Worm (Caenorhabditis elegans) whole organism, L4 larva: ENCODE results near the gene nhr-103.

Source experiments
- F10B5.3 ChIP-seq: sonication (generic microtip); optimal IDR thresholded peaks from 2 replicates; lab custom pipeline; 2016; ENCODE audit warnings: mild to moderate bottlenecking, missing genetic modification characterization, missing compliant biosample characterization
- F26F4.8 ChIP-seq: fragments of 200-800 bp; sonication (Bioruptor generic); conservative IDR thresholded peaks from 2 replicates; pipeline ENCODE4 v1.3.6; 2022; ENCODE audit warnings: missing genetic modification characterization, missing compliant biosample characterization
- F49E8.2 ChIP-seq: sonication (generic microtip); optimal IDR thresholded peaks from 2 replicates; lab custom pipeline; 2016; ENCODE audit warnings: missing compliant biosample characterization, mild to moderate bottlenecking, missing genetic modification characterization, borderline replicate concordance
- T20F7.1 ChIP-seq: fragments of 200-800 bp; sonication (Bioruptor generic); optimal IDR thresholded peaks from 2 replicates; lab custom pipeline; 2018; ENCODE audit warnings: mild to moderate bottlenecking, missing genetic modification characterization, missing compliant biosample characterization
- T26A8.4 ChIP-seq: fragments of 200-800 bp; sonication (Bioruptor generic); IDR thresholded peaks from 2 replicates; pipeline ENCODE4 v1.3.6; 2022; ENCODE audit warnings: missing genetic modification characterization, missing compliant biosample characterization
- Y105C5A.15 ChIP-seq: fragments of 200-800 bp; sonication (Bioruptor generic); IDR thresholded peaks from 2 replicates; pipeline ENCODE4 v1.3.6; 2022; ENCODE audit warnings: missing genetic modification characterization, missing compliant biosample characterization
- Y75B8A.6 ChIP-seq: fragments of 200-800 bp; sonication (Bioruptor generic); IDR thresholded peaks from 2 replicates; pipeline ENCODE4 v1.3.6; 2022; ENCODE audit warnings: missing genetic modification reagents, missing genetic modification characterization, missing compliant biosample characterization
- aly-2 ChIP-seq: sonication (generic microtip); optimal IDR thresholded peaks from 2 replicates; lab custom pipeline; 2018; ENCODE audit warnings: missing biosample characterization, missing genetic modification characterization
- ama-1 ChIP-seq: fragments of 150-350 bp; optimal IDR thresholded peaks from 2 replicates; lab custom pipeline; 2014; ENCODE audit warnings: inconsistent platforms, mixed read lengths
- ceh-32 ChIP-seq: sonication (generic microtip); optimal IDR thresholded peaks from 2 replicates; lab custom pipeline; 2016; ENCODE audit warnings: mild to moderate bottlenecking, missing genetic modification characterization, missing compliant biosample characterization; ENCODE audit not compliant: poor library complexity
- ceh-82 ChIP-seq: sonication (generic microtip); optimal IDR thresholded peaks from 2 replicates; lab custom pipeline; 2017; ENCODE audit warnings: missing biosample characterization, missing genetic modification characterization
- ctbp-1 ChIP-seq: fragments of 200-800 bp; sonication (Bioruptor generic); IDR thresholded peaks from 2 replicates; pipeline ENCODE4 v1.3.6; 2022; ENCODE audit warnings: missing genetic modification reagents, missing genetic modification characterization, missing compliant biosample characterization
- daf-16 ChIP-seq, 3 experiments: sonication (generic microtip); optimal IDR thresholded peaks; 2 replicates each; lab custom pipeline; 2016 to 2017; ENCODE audit warnings: missing genetic modification characterization in 3 of 3, missing genetic modification reagents in 3 of 3, mild to moderate bottlenecking in 2 of 3, missing compliant biosample characterization in 2 of 3, missing biosample characterization in 1 of 3, moderate library complexity in 1 of 3
- daf-19 ChIP-seq: fragments of 200-800 bp; sonication (Bioruptor generic); conservative IDR thresholded peaks from 2 replicates; pipeline ENCODE4 v1.3.6; 2022; ENCODE audit warnings: missing genetic modification characterization, missing compliant biosample characterization
- dmd-6 ChIP-seq: fragments of 200-800 bp; sonication (Bioruptor generic); IDR thresholded peaks from 2 replicates; pipeline ENCODE4 v1.3.6; 2022; ENCODE audit warnings: missing genetic modification reagents, missing genetic modification characterization, missing compliant biosample characterization
- dmd-8 ChIP-seq: fragments of 200-800 bp; sonication (Bioruptor generic); IDR thresholded peaks from 2 replicates; pipeline ENCODE4 v1.3.6; 2022; ENCODE audit warnings: missing genetic modification characterization, missing compliant biosample characterization
- dmd-9 ChIP-seq: fragments of 200-800 bp; sonication (Bioruptor generic); IDR thresholded peaks from 2 replicates; pipeline ENCODE4 v1.3.6; 2022; ENCODE audit warnings: missing genetic modification reagents, missing genetic modification characterization, missing compliant biosample characterization
- dpl-1 ChIP-seq: fragments of 150-350 bp; optimal IDR thresholded peaks from 2 replicates; lab custom pipeline; 2014; ENCODE audit warnings: missing biosample characterization, missing genetic modification reagents, missing genetic modification characterization
- duxl-1 ChIP-seq: sonication (generic microtip); optimal IDR thresholded peaks from 2 replicates; lab custom pipeline; 2016; ENCODE audit warnings: mild to moderate bottlenecking, missing genetic modification characterization, moderate library complexity, missing compliant biosample characterization; ENCODE audit not compliant: poor library complexity
- dve-1 ChIP-seq: sonication (generic microtip); optimal IDR thresholded peaks from 2 replicates; lab custom pipeline; 2017; ENCODE audit warnings: antibody characterized with exemption, mild to moderate bottlenecking, missing genetic modification characterization, missing compliant biosample characterization; ENCODE audit not compliant: insufficient read depth
- egl-27 ChIP-seq: sonication (generic microtip); optimal IDR thresholded peaks from 3 replicates; lab custom pipeline; 2017; ENCODE audit warnings: missing biosample characterization, missing genetic modification reagents, missing genetic modification characterization
- fkh-10 ChIP-seq: fragments of 150-350 bp; optimal IDR thresholded peaks from 2 replicates; lab custom pipeline; 2014; ENCODE audit warnings: missing biosample characterization, missing genetic modification reagents, missing genetic modification characterization
- hif-1 ChIP-seq, 2 experiments: sonication (generic microtip); optimal IDR thresholded peaks; 2 replicates each; lab custom pipeline; 2016 to 2017; ENCODE audit warnings: missing compliant biosample characterization in 2 of 2, missing genetic modification characterization in 2 of 2, missing genetic modification reagents in 2 of 2, missing genotype in 2 of 2, mild to moderate bottlenecking in 1 of 2
- hlh-11 ChIP-seq: fragments of 200-800 bp; sonication (Bioruptor generic); optimal IDR thresholded peaks from 2 replicates; lab custom pipeline; 2018; ENCODE audit warnings: mild to moderate bottlenecking, missing genetic modification characterization, missing compliant biosample characterization
- hlh-30 ChIP-seq: sonication (generic microtip); optimal IDR thresholded peaks from 2 replicates; lab custom pipeline; 2017; ENCODE audit warnings: antibody characterized with exemption, mild to moderate bottlenecking, missing genetic modification characterization, missing compliant biosample characterization; ENCODE audit not compliant: insufficient read depth
- lin-13 ChIP-seq: fragments of 150-350 bp; optimal IDR thresholded peaks from 2 replicates; lab custom pipeline; 2014; ENCODE audit warnings: missing biosample characterization, missing genetic modification reagents, missing genetic modification characterization
- lin-38 ChIP-seq: fragments of 200-800 bp; sonication (Bioruptor generic); IDR thresholded peaks from 2 replicates; pipeline ENCODE4 v1.3.6; 2022; ENCODE audit warnings: missing genetic modification reagents, missing genetic modification characterization, missing compliant biosample characterization
- madf-5 ChIP-seq, 2 experiments: fragments of 200-800 bp; sonication (Bioruptor generic); IDR thresholded peaks; 2 replicates each; pipeline ENCODE4 v1.3.6; 2022; ENCODE audit warnings: missing compliant biosample characterization in 2 of 2, missing genetic modification characterization in 2 of 2
- mep-1 ChIP-seq: fragments of 150-350 bp; sonication (generic microtip); optimal IDR thresholded peaks from 3 replicates; lab custom pipeline; 2014; ENCODE audit warnings: missing biosample characterization, missing genetic modification characterization
- mes-2 ChIP-seq: sonication (generic microtip); optimal IDR thresholded peaks from 2 replicates; lab custom pipeline; 2016; ENCODE audit warnings: missing genotype, mild to moderate bottlenecking, missing genetic modification characterization, missing compliant biosample characterization; ENCODE audit not compliant: poor library complexity, severe bottlenecking
- mxl-3 ChIP-seq: fragments of 200-800 bp; sonication (Bioruptor generic); optimal IDR thresholded peaks from 2 replicates; lab custom pipeline; 2018; ENCODE audit warnings: mild to moderate bottlenecking, missing genetic modification characterization, missing compliant biosample characterization
- nhr-102 ChIP-seq: sonication (generic microtip); optimal IDR thresholded peaks from 2 replicates; lab custom pipeline; 2016; ENCODE audit warnings: mild to moderate bottlenecking, missing genetic modification characterization, moderate library complexity, missing compliant biosample characterization
- nhr-111 ChIP-seq: fragments of 200-800 bp; sonication (Bioruptor generic); optimal IDR thresholded peaks from 2 replicates; lab custom pipeline; 2018; ENCODE audit warnings: mild to moderate bottlenecking, missing genetic modification characterization, missing compliant biosample characterization
- nhr-25 ChIP-seq: sonication (generic microtip); optimal IDR thresholded peaks from 2 replicates; lab custom pipeline; 2017; ENCODE audit warnings: missing genetic modification characterization, mild to moderate bottlenecking, missing compliant biosample characterization, antibody characterized with exemption, moderate library complexity, borderline replicate concordance; ENCODE audit not compliant: insufficient read depth
- nhr-28 ChIP-seq: fragments of 150-350 bp; optimal IDR thresholded peaks from 2 replicates; lab custom pipeline; 2014; ENCODE audit warnings: missing biosample characterization, missing genetic modification characterization
- nhr-42 ChIP-seq: fragments of 200-800 bp; sonication (Bioruptor generic); IDR thresholded peaks from 2 replicates; pipeline ENCODE4 v1.3.6; 2022; ENCODE audit warnings: missing genetic modification characterization, missing compliant biosample characterization
- nhr-76 ChIP-seq: fragments of 150-350 bp; optimal IDR thresholded peaks from 2 replicates; lab custom pipeline; 2014; ENCODE audit warnings: missing biosample characterization, missing genetic modification characterization
- nhr-77 ChIP-seq: fragments of 150-350 bp; optimal IDR thresholded peaks from 2 replicates; lab custom pipeline; 2014; ENCODE audit warnings: missing biosample characterization, missing genetic modification characterization
- saeg-2 ChIP-seq: fragments of 200-800 bp; sonication (Bioruptor generic); IDR thresholded peaks from 2 replicates; pipeline ENCODE4 v1.3.6; 2022; ENCODE audit warnings: missing genetic modification reagents, missing genetic modification characterization, missing compliant biosample characterization
- sdz-12 ChIP-seq: fragments of 200-800 bp; sonication (Bioruptor generic); optimal IDR thresholded peaks from 2 replicates; lab custom pipeline; 2018; ENCODE audit warnings: mild to moderate bottlenecking, missing genetic modification characterization, missing compliant biosample characterization
- spr-3 ChIP-seq: fragments of 200-800 bp; sonication (Bioruptor generic); optimal IDR thresholded peaks from 2 replicates; lab custom pipeline; 2018; ENCODE audit warnings: mild to moderate bottlenecking, missing genetic modification characterization, missing compliant biosample characterization
- tag-97 ChIP-seq: fragments of 200-800 bp; sonication (Bioruptor generic); IDR thresholded peaks from 2 replicates; pipeline ENCODE4 v1.3.6; 2022; ENCODE audit warnings: missing genetic modification characterization, missing compliant biosample characterization
- unc-130 ChIP-seq: sonication (generic microtip); optimal IDR thresholded peaks from 2 replicates; lab custom pipeline; 2016; ENCODE audit warnings: missing genetic modification reagents, missing genetic modification characterization, missing compliant biosample characterization
- unc-62 ChIP-seq, 3 experiments: fragments of 150-350 bp in 1 of 3; sonication (generic microtip); optimal IDR thresholded peaks in 2 of 3; peaks in 1 of 3; 1 replicate in 1 of 3; 2 replicates in 2 of 3; lab custom pipeline; 2014 to 2017; ENCODE audit warnings: missing biosample characterization in 3 of 3, missing genetic modification characterization in 3 of 3, missing genetic modification reagents in 3 of 3, missing genotype in 1 of 3
- vab-7 ChIP-seq: fragments of 200-800 bp; sonication (Bioruptor generic); IDR thresholded peaks from 2 replicates; pipeline ENCODE4 v1.3.6; 2022; ENCODE audit warnings: missing genetic modification reagents, missing genetic modification characterization, missing compliant biosample characterization
- zag-1 ChIP-seq: fragments of 150-350 bp; optimal IDR thresholded peaks from 2 replicates; lab custom pipeline; 2014; ENCODE audit warnings: missing biosample characterization, missing genetic modification characterization
- zip-2 ChIP-seq: fragments of 150-350 bp; optimal IDR thresholded peaks from 2 replicates; lab custom pipeline; 2014; ENCODE audit warnings: missing biosample characterization, missing genetic modification characterization
- ztf-11 ChIP-seq: fragments of 150-350 bp; optimal IDR thresholded peaks from 2 replicates; lab custom pipeline; 2014; ENCODE audit warnings: missing biosample characterization, missing genetic modification characterization

The nhr-103 gene

DNA sequence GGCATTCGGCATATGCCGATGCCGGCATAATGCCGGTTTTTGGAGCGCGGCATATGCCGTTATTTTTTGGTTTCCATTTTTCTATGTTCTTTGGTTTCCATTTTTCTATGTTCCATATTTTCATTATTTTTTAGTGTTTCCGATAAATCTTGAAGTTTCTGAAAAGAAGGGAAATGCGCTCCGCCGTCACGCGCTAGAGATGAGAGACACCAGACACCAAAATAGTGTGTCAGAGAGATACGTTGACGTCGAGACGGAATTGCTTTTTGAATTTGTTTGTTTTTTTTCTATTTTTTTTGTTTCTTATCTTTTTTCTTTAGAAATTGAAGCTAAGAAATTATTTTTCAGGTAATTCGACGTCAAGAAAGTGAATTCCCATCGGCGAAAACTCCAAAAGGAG lies 30.0 kb downstream of the nhr-103 start, which contains the start of gene F41B5.1:
F41B5.1 (plus strand) TSS at position 343 of the 400 bp plus-strand sequence.
- peak; percentile 73 for TF ChIP-seq lin-38 (GFP tag; lab: Robert Waterston, UW)
- TF ChIP-seq, all 104 proteins: peak for 1; not testable (repeated sequence) for 103

DNA sequence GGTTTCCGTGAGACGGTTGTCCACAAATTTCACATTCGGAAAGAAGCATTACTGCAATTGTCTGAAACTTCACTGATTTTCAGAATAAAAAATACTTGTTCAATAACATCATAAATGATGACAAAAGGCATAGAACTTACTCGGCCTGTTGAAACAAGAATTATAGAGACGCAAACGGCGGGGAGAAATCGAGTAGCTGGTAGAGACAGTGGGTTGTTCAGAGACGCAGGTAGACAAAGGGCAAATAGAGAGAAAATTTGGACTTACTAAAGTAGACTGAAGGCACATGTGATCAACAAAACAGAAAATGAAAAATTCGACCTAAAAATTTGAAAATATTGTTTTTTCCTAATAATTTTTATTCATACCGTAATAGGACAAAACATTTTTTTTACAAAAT lies 34.5 kb downstream of the nhr-103 start, which contains the start of gene nhr-182:
nhr-182 (minus strand) TSS at position 178 of the 400 bp plus-strand sequence.
- TF ChIP-seq ztf-11 (no peak), zip-2 (tag; lab: Kevin White, UChicago) (no peak), nhr-28 (tag; lab: Kevin White, UChicago) (peak; percentile 25), hlh-11 (tag; lab: Kevin White, UChicago) (peak; percentile 14), nhr-111 (GFP tag; lab: Kevin White, UChicago) (no peak), daf-19 (GFP tag; lab: Robert Waterston, UW) (no peak), unc-62 (GFP tag; optimal IDR thresholded peaks at IDR 0.05 in 1 of 2; lab: Kevin White, UChicago) (no peak), unc-62 (tag; optimal IDR thresholded peaks at IDR 0.05; lab: Kevin White, UChicago) (no peak), lin-13 (GFP tag; lab: Kevin White, UChicago) (no peak), fkh-10 (GFP tag; lab: Kevin White, UChicago) (no peak), zag-1 (tag; lab: Kevin White, UChicago) (no peak), mxl-3 (GFP tag; lab: Kevin White, UChicago) (no peak), hlh-30 (tag; lab: Kevin White, UChicago) (peak; percentile 60), nhr-42 (GFP tag; lab: Robert Waterston, UW) (no peak), nhr-77 (no peak), dmd-6 (GFP tag; lab: Robert Waterston, UW) (peak; percentile 18; the same call in 1 of the 2 replicates), daf-16 (GFP tag; optimal IDR thresholded peaks at IDR 0.05; lab: Kevin White, UChicago) (no peak), daf-16 (tag; optimal IDR thresholded peaks at IDR 0.05; lab: Kevin White, UChicago) (peak; percentile 66), ceh-32 (no peak), sdz-12 (GFP tag; lab: Kevin White, UChicago) (no peak), vab-7 (GFP tag; lab: Robert Waterston, UW) (no peak), F26F4.8 (GFP tag; lab: Robert Waterston, UW) (no peak), spr-3 (GFP tag; lab: Kevin White, UChicago) (no peak), hif-1 (tag; optimal IDR thresholded peaks at IDR 0.05; lab: Kevin White, UChicago) (no peak), mes-2 (tag; lab: Kevin White, UChicago) (peak; percentile 10), Y75B8A.6 (no peak), madf-5 (GFP tag; IDR thresholded peaks at IDR 0.05; lab: Robert Waterston, UW) (no peak), tag-97 (GFP tag; lab: Robert Waterston, UW) (no peak), mep-1 (tag; lab: Kevin White, UChicago) (no peak), aly-2 (tag; lab: Kevin White, UChicago) (no peak), dpl-1 (GFP tag; lab: Kevin White, UChicago) (no peak), nhr-76 (tag; lab: Kevin White, UChicago) (no peak), T20F7.1 (GFP tag; lab: Kevin White, UChicago) (no peak), duxl-1 (tag; lab: Kevin White, UChicago) (no peak), dve-1 (peak; percentile 53), ceh-82 (tag; lab: Kevin White, UChicago) (no peak), dmd-8 (no peak), dmd-9 (GFP tag; lab: Robert Waterston, UW) (no peak), ctbp-1 (GFP tag; lab: Robert Waterston, UW) (no peak), unc-130 (GFP tag; lab: Kevin White, UChicago) (no peak), egl-27 (tag; lab: Kevin White, UChicago) (no peak), T26A8.4 (GFP tag; lab: Robert Waterston, UW) (no peak), F49E8.2 (tag; lab: Kevin White, UChicago) (no peak), F10B5.3 (no peak), ama-1 (no peak), nhr-25 (no peak), saeg-2 (GFP tag; lab: Robert Waterston, UW) (no peak), Y105C5A.15 (GFP tag; lab: Robert Waterston, UW) (no peak), nhr-102 (tag; lab: Kevin White, UChicago) (no peak)
